Worm (Caenorhabditis elegans) whole organism, mixed stage, embryonic: ENCODE results near the gene C50E3.15.

Experiments
- M03D4.4 ChIP-seq: sonication (generic microtip); optimal IDR thresholded peaks from 2 replicates; lab custom pipeline; 2017; ENCODE audit warnings: mild to moderate bottlenecking, missing genetic modification characterization, missing compliant biosample characterization
- bed-3 ChIP-seq: fragments of 200-800 bp; sonication (Bioruptor generic); optimal IDR thresholded peaks from 3 replicates; lab custom pipeline; 2018; ENCODE audit warnings: mild to moderate bottlenecking, missing genetic modification characterization, moderate library complexity, missing compliant biosample characterization
- blmp-1 ChIP-seq: fragments of 150-350 bp; optimal IDR thresholded peaks from 2 replicates; lab custom pipeline; 2014; ENCODE audit warnings: missing biosample characterization, missing genetic modification characterization
- ceh-39 ChIP-seq: fragments of 150-350 bp; optimal IDR thresholded peaks from 2 replicates; lab custom pipeline; 2014; ENCODE audit warnings: missing biosample characterization, missing genetic modification characterization
- ceh-43 ChIP-seq: fragments of 200-800 bp; sonication (Bioruptor generic); optimal IDR thresholded peaks from 2 replicates; lab custom pipeline; 2018; ENCODE audit warnings: mild to moderate bottlenecking, missing genetic modification characterization, moderate library complexity, missing compliant biosample characterization
- ceh-83 ChIP-seq: fragments of 200-800 bp; sonication (Bioruptor generic); optimal IDR thresholded peaks from 2 replicates; lab custom pipeline; 2018; ENCODE audit warnings: mild to moderate bottlenecking, missing genetic modification characterization, missing compliant biosample characterization
- ces-1 ChIP-seq: fragments of 150-350 bp; optimal IDR thresholded peaks from 2 replicates; lab custom pipeline; 2014; ENCODE audit warnings: missing biosample characterization, missing genetic modification reagents, missing genetic modification characterization
- cnd-1 ChIP-seq: fragments of 200-800 bp; sonication (Bioruptor generic); optimal IDR thresholded peaks from 2 replicates; lab custom pipeline; 2018; ENCODE audit warnings: mild to moderate bottlenecking, missing genetic modification characterization, missing compliant biosample characterization
- drap-1 ChIP-seq: fragments of 200-800 bp; sonication (Bioruptor generic); optimal IDR thresholded peaks from 3 replicates; lab custom pipeline; 2018; ENCODE audit warnings: mild to moderate bottlenecking, missing genetic modification characterization, missing compliant biosample characterization
- elt-1 ChIP-seq: sonication (generic microtip); optimal IDR thresholded peaks from 2 replicates; lab custom pipeline; 2017; ENCODE audit warnings: missing genetic modification characterization, mild to moderate bottlenecking, missing compliant biosample characterization, antibody characterized with exemption, moderate library complexity, borderline replicate concordance; ENCODE audit not compliant: insufficient read depth
- elt-3 ChIP-seq: fragments of 150-350 bp; optimal IDR thresholded peaks from 2 replicates; lab custom pipeline; 2014; ENCODE audit warnings: missing biosample characterization, missing genetic modification characterization
- flh-1 ChIP-seq: fragments of 200-800 bp; sonication (Bioruptor generic); optimal IDR thresholded peaks from 2 replicates; lab custom pipeline; 2018; ENCODE audit warnings: mild to moderate bottlenecking, missing genetic modification characterization, moderate library complexity, missing compliant biosample characterization
- ham-2 ChIP-seq: fragments of 200-800 bp; sonication (Bioruptor generic); optimal IDR thresholded peaks from 2 replicates; lab custom pipeline; 2018; ENCODE audit warnings: mild to moderate bottlenecking, missing genetic modification characterization, missing compliant biosample characterization
- hlh-1 ChIP-seq: fragments of 150-350 bp; optimal IDR thresholded peaks from 2 replicates; lab custom pipeline; 2014; ENCODE audit warnings: missing biosample characterization, missing genetic modification reagents, missing genetic modification characterization
- lin-13 ChIP-seq: fragments of 150-350 bp; optimal IDR thresholded peaks from 2 replicates; lab custom pipeline; 2014; ENCODE audit warnings: missing biosample characterization, missing genetic modification characterization
- lsy-2 ChIP-seq: fragments of 150-350 bp; optimal IDR thresholded peaks from 2 replicates; lab custom pipeline; 2014; ENCODE audit warnings: missing biosample characterization, missing genetic modification characterization
- mab-5 ChIP-seq: fragments of 150-350 bp; optimal IDR thresholded peaks from 2 replicates; lab custom pipeline; 2014; ENCODE audit warnings: missing biosample characterization, missing genetic modification characterization
- mep-1 ChIP-seq: fragments of 150-350 bp; optimal IDR thresholded peaks from 2 replicates; lab custom pipeline; 2017; ENCODE audit warnings: missing biosample characterization, missing genetic modification reagents, missing genetic modification characterization, inconsistent platforms
- mls-2 ChIP-seq: sonication (generic microtip); optimal IDR thresholded peaks from 2 replicates; lab custom pipeline; 2016; ENCODE audit warnings: mild to moderate bottlenecking, missing genetic modification characterization, moderate library complexity, missing compliant biosample characterization
- nhr-12 ChIP-seq: fragments of 150-350 bp; optimal IDR thresholded peaks from 2 replicates; lab custom pipeline; 2014; ENCODE audit warnings: missing biosample characterization, missing genetic modification characterization
- nhr-2 ChIP-seq: fragments of 150-350 bp; optimal IDR thresholded peaks from 2 replicates; lab custom pipeline; 2014; ENCODE audit warnings: missing biosample characterization, missing genetic modification characterization
- nhr-237 ChIP-seq: fragments of 150-350 bp; optimal IDR thresholded peaks from 2 replicates; lab custom pipeline; 2014; ENCODE audit warnings: missing biosample characterization, missing genetic modification characterization
- nhr-28 ChIP-seq: fragments of 150-350 bp; optimal IDR thresholded peaks from 2 replicates; lab custom pipeline; 2014; ENCODE audit warnings: missing biosample characterization, missing genetic modification characterization
- nhr-76 ChIP-seq: sonication (generic microtip); optimal IDR thresholded peaks from 2 replicates; lab custom pipeline; 2017; ENCODE audit warnings: missing biosample characterization, missing genetic modification characterization
- sem-2 ChIP-seq: fragments of 200-800 bp; sonication (Bioruptor generic); optimal IDR thresholded peaks from 2 replicates; lab custom pipeline; 2018; ENCODE audit warnings: mild to moderate bottlenecking, missing genetic modification characterization, missing compliant biosample characterization
- snpc-4 ChIP-seq: fragments of 150-350 bp; optimal IDR thresholded peaks from 2 replicates; lab custom pipeline; 2014; ENCODE audit warnings: missing biosample characterization, missing genetic modification characterization
- tbx-8 ChIP-seq: fragments of 200-800 bp; sonication (Bioruptor generic); optimal IDR thresholded peaks from 2 replicates; lab custom pipeline; 2018; ENCODE audit warnings: mild to moderate bottlenecking, missing genetic modification characterization, moderate library complexity, missing compliant biosample characterization
- unc-120 ChIP-seq: sonication (generic microtip); optimal IDR thresholded peaks from 2 replicates; lab custom pipeline; 2017; ENCODE audit warnings: missing genetic modification characterization, missing compliant biosample characterization; ENCODE audit not compliant: poor library complexity, severe bottlenecking
- unc-39 ChIP-seq: fragments of 150-350 bp; optimal IDR thresholded peaks from 2 replicates; lab custom pipeline; 2014; ENCODE audit warnings: missing biosample characterization, missing genetic modification characterization
- unc-62 ChIP-seq: fragments of 150-350 bp; optimal IDR thresholded peaks from 2 replicates; lab custom pipeline; 2014; ENCODE audit warnings: missing biosample characterization, missing genetic modification reagents, missing genetic modification characterization
- zip-8 ChIP-seq: fragments of 150-350 bp; optimal IDR thresholded peaks from 2 replicates; lab custom pipeline; 2014; ENCODE audit warnings: missing biosample characterization, missing genetic modification characterization
- ztf-11 ChIP-seq: fragments of 150-350 bp; optimal IDR thresholded peaks from 2 replicates; lab custom pipeline; 2014; ENCODE audit warnings: missing biosample characterization, missing genetic modification characterization

Gene C50E3.15

DNA sequence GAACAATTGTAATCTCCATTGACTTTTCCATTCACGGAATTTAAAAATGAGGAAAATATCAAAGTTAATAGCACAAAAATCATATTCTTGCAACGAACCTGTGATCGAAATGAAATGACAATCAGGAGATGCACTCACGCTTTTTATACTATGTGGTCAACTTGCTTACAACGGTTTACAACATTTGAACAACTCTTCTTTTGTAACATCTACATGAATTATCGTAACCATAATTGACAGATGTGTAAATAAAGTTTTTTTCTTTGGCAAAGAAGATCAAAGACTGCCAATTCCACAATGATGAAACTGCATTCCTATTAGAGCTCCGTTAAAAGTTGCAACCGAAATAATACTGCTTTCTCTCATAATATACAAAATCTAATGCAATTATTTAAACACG is 21.6 kb downstream of the C50E3.15 start, which contains the start of gene F07C4.10:
Gene F07C4.10, minus strand, starts transcription at position 101 of the 400 bp plus-strand sequence.
- TF ChIP-seq elt-3 (tag; lab: Kevin White, UChicago) (no peak), ceh-83 (GFP tag; lab: Kevin White, UChicago) (no peak), nhr-28 (tag; lab: Kevin White, UChicago) (no peak), tbx-8 (GFP tag; lab: Kevin White, UChicago) (no peak), nhr-76 (tag; lab: Kevin White, UChicago) (no peak)

DNA sequence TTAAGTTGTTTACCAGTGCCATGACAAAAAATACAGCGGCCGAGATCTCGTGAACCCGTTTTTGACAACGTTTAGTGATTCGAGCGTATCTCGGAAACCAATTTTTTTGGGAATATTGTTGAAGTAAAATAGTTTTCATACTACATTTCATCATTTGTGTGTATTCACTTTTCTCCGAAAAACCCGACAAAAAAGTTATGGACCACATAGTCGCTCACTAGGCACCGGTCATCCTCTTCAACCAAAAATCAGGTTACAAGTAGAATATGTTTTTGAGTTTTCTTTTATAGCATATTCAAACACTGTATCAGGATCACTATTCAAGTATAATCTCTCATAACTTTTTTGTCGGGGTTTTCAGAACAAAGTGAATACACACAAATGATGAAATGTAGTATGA is 23.5 kb downstream of the C50E3.15 start:
- TF ChIP-seq unc-120 (tag; lab: Kevin White, UChicago) (no peak), sem-2 (GFP tag; lab: Kevin White, UChicago) (no peak), hlh-1 (no peak), lin-13 (tag; lab: Kevin White, UChicago) (no peak), blmp-1 (tag; lab: Kevin White, UChicago) (no peak), bed-3 (no peak), elt-1 (tag; lab: Kevin White, UChicago) (no peak), mep-1 (tag; lab: Kevin White, UChicago) (no peak), mls-2 (tag; lab: Kevin White, UChicago) (no peak), nhr-237 (tag; lab: Kevin White, UChicago) (no peak), ceh-39 (tag; lab: Kevin White, UChicago) (no peak), unc-39 (no peak), ces-1 (no peak), ceh-83 (GFP tag; lab: Kevin White, UChicago) (no peak), drap-1 (GFP tag; lab: Kevin White, UChicago) (no peak), ceh-43 (GFP tag; lab: Kevin White, UChicago) (no peak), nhr-2 (tag; lab: Kevin White, UChicago) (no peak), ztf-11 (tag; lab: Kevin White, UChicago) (no peak), cnd-1 (no peak)
- TF ChIP-seq, all 35 proteins: peak for 0

DNA sequence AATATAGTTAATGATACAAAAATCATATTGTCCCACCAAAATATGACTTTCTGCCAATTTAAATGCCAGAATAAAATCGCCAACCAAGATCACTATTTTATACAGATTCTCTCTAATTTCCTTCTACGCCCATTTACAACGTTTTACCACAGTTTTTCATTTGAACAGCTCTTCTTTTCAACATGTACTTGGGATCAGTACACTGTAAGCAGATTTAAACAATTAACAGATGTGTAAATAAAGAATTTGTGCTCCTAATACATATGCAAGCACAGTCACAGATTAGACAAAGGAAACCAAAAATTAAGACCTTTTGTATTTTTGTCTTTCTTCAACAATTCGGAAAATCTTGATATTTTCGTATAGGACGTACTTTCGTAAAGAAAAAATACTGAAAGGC is 25.2 kb downstream of the C50E3.15 start, which contains the start of gene F07C4.11:
Gene F07C4.11, minus strand, starts transcription at position 101 of the 400 bp plus-strand sequence.
- TF ChIP-seq ceh-83 (GFP tag; lab: Kevin White, UChicago) (no peak), elt-3 (tag; lab: Kevin White, UChicago) (no peak), flh-1 (GFP tag; lab: Kevin White, UChicago) (no peak), mep-1 (tag; lab: Kevin White, UChicago) (no peak), ceh-39 (tag; lab: Kevin White, UChicago) (no peak), M03D4.4 (tag; lab: Kevin White, UChicago) (no peak), ztf-11 (tag; lab: Kevin White, UChicago) (no peak), sem-2 (GFP tag; lab: Kevin White, UChicago) (no peak), zip-8 (no peak), ceh-43 (GFP tag; lab: Kevin White, UChicago) (no peak), hlh-1 (no peak), mls-2 (tag; lab: Kevin White, UChicago) (no peak), unc-39 (no peak), lin-13 (tag; lab: Kevin White, UChicago) (no peak), nhr-76 (tag; lab: Kevin White, UChicago) (no peak), nhr-2 (tag; lab: Kevin White, UChicago) (no peak), ham-2 (GFP tag; lab: Kevin White, UChicago) (no peak), mab-5 (no peak), elt-1 (tag; lab: Kevin White, UChicago) (no peak), ces-1 (no peak)

DNA sequence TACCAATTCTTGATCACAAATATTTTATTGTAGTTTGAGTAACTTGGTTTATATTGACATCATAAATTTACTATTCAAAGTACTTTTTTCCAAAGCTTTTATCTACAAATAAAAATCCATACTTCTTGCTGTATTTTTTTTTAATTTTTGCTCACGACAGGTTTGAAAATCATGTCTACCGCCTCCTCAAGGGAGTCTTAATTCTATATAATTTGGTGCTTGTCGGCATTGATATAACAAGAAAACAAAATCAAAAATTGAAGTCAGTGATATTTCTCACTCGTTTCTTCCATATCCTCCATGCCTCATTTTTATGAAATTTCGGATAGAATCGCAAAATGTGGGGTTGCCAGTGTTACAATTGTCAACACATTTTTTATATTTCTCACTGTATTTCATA is 27.2 kb downstream of the C50E3.15 start, which contains the start of gene str-47:
Gene str-47, plus strand, starts transcription at position 301 of the 400 bp plus-strand sequence.
- TF ChIP-seq nhr-76 (tag; lab: Kevin White, UChicago) (no peak), ztf-11 (tag; lab: Kevin White, UChicago) (no peak), bed-3 (no peak), drap-1 (GFP tag; lab: Kevin White, UChicago) (no peak), hlh-1 (no peak), mls-2 (tag; lab: Kevin White, UChicago) (no peak), ces-1 (no peak), nhr-12 (tag; lab: Kevin White, UChicago) (no peak), nhr-237 (tag; lab: Kevin White, UChicago) (no peak)
- TF ChIP-seq, all 35 proteins: peak for 0

DNA sequence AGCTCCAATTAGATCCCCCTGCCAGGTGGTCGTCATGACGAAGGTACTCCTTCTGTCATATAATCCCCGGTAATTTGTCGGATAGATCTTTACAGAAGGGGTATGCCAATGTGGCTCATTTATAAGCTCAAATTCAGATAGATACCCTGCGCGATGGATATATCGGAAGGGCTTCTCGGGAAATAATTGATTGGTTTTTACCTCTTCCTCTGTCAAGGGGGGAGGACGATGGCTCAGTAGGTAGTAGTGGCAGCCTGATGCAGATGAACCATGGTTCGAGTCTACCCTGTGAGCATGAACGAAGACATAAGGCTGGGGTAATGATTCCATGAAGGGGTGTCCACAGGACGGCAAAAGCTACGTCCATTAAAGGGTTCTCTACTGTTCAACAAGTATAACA is 28.9 kb downstream of the C50E3.15 start:
- TF ChIP-seq zip-8, result no peak
- no peak for TF ChIP-seq ceh-39 (tag; lab: Kevin White, UChicago)
- no peak for TF ChIP-seq nhr-28 (tag; lab: Kevin White, UChicago)
- no peak for TF ChIP-seq lsy-2 (tag; lab: Kevin White, UChicago)
- no peak for TF ChIP-seq nhr-12 (tag; lab: Kevin White, UChicago)
- TF ChIP-seq unc-62 (GFP tag; lab: Kevin White, UChicago), result no peak
- no peak for TF ChIP-seq bed-3
- TF ChIP-seq elt-3 (tag; lab: Kevin White, UChicago), result no peak
- no peak for TF ChIP-seq flh-1 (GFP tag; lab: Kevin White, UChicago)
- TF ChIP-seq cnd-1, result no peak
- no peak for TF ChIP-seq unc-39
- no peak for TF ChIP-seq lin-13 (tag; lab: Kevin White, UChicago)
- TF ChIP-seq nhr-2 (tag; lab: Kevin White, UChicago), result no peak
- no peak for TF ChIP-seq drap-1 (GFP tag; lab: Kevin White, UChicago)
- TF ChIP-seq mep-1 (tag; lab: Kevin White, UChicago), result no peak
- TF ChIP-seq mls-2 (tag; lab: Kevin White, UChicago), result no peak
- no peak for TF ChIP-seq nhr-237 (tag; lab: Kevin White, UChicago)
- TF ChIP-seq snpc-4 (tag; lab: Kevin White, UChicago), result no peak
- no peak for TF ChIP-seq nhr-76 (tag; lab: Kevin White, UChicago)
- TF ChIP-seq mab-5, result no peak
